Worm (Caenorhabditis elegans): ENCODE data around the gene madd-3.

madd-3 gene

ce11 chrX:14297209-14297608 is 750 bp upstream of the madd-3 start:
- TF ChIP-seq efl-1 (optimal IDR thresholded peaks at IDR 0.05) (peak; percentile 62 to 84), efl-1 (GFP tag; optimal IDR thresholded peaks at IDR 0.05 in 1 of 2) (peak; percentile 5 to 84), ets-5 (GFP tag; IDR thresholded peaks at IDR 0.05) (no peak), aly-2 (tag; optimal IDR thresholded peaks at IDR 0.05) (no peak), mep-1 (tag; optimal IDR thresholded peaks at IDR 0.05) (peak; percentile 77), pqm-1 (tag; optimal IDR thresholded peaks at IDR 0.05) (no peak), lin-15B (tag; optimal IDR thresholded peaks at IDR 0.05) (no peak), ztf-11 (tag; optimal IDR thresholded peaks at IDR 0.05) (peak in 1 of 2 experiments; percentile 59), snpc-4 (tag; optimal IDR thresholded peaks at IDR 0.05) (no peak), alr-1 (tag; optimal IDR thresholded peaks at IDR 0.05; ENCODE audit: borderline replicate concordance) (no peak), grh-1 (GFP tag; IDR thresholded peaks at IDR 0.05) (0 out of 2 replicates have a peak, but pooled peaks have one; percentile 28), snu-23 (GFP tag; optimal IDR thresholded peaks at IDR 0.05) (peak; percentile 87), ztf-4 (tag; optimal IDR thresholded peaks at IDR 0.05) (peak; percentile 27), F16B12.6 (tag; optimal IDR thresholded peaks at IDR 0.05) (peak; percentile 38), dsc-1 (tag; optimal IDR thresholded peaks at IDR 0.05) (peak; percentile 73), pax-3 (tag; optimal IDR thresholded peaks at IDR 0.05) (no peak), sup-37 (GFP tag; optimal IDR thresholded peaks at IDR 0.05) (no peak), nhr-237 (tag; optimal IDR thresholded peaks at IDR 0.05) (no peak), egl-27 (tag; optimal IDR thresholded peaks at IDR 0.05) (no peak), unc-86 (tag; optimal IDR thresholded peaks at IDR 0.05) (peak; percentile 49), elt-3 (tag; optimal IDR thresholded peaks at IDR 0.05) (no peak), nhr-71 (tag; optimal IDR thresholded peaks at IDR 0.05) (peak; percentile 88), fos-1 (tag; optimal IDR thresholded peaks at IDR 0.05) (peak; percentile 56), fkh-8 (tag; optimal IDR thresholded peaks at IDR 0.05) (peak; percentile 77), nhr-84 (tag; optimal IDR thresholded peaks at IDR 0.05) (no peak), nhr-28 (tag; optimal IDR thresholded peaks at IDR 0.05) (no peak), lsy-2 (tag; optimal IDR thresholded peaks at IDR 0.05) (peak; percentile 60 to 72), lin-14 (GFP tag; optimal IDR thresholded peaks at IDR 0.05) (peak; percentile 92), ceh-63 (GFP tag; optimal IDR thresholded peaks at IDR 0.05) (no peak), tlp-1 (tag; optimal IDR thresholded peaks at IDR 0.05) (no peak), swsn-7 (tag; optimal IDR thresholded peaks at IDR 0.05) (peak; percentile 75), unc-130 (tag; optimal IDR thresholded peaks at IDR 0.05) (no peak), Y116A8C.19 (tag; optimal IDR thresholded peaks at IDR 0.05; ENCODE audit: borderline replicate concordance) (no peak), nhr-12 (tag; optimal IDR thresholded peaks at IDR 0.05) (no peak), irx-1 (tag; optimal IDR thresholded peaks at IDR 0.05) (peak; percentile 53), efl-3 (GFP tag; optimal IDR thresholded peaks at IDR 0.05) (no peak), C34B4.2 (tag; optimal IDR thresholded peaks at IDR 0.05) (no peak), ces-1 (GFP tag; optimal IDR thresholded peaks at IDR 0.05) (no peak), aha-1 (tag; optimal IDR thresholded peaks at IDR 0.05) (no peak), sox-4 (tag; optimal IDR thresholded peaks at IDR 0.05) (no peak), rnt-1 (tag; optimal IDR thresholded peaks at IDR 0.05) (peak; percentile 79), nhr-90 (tag; optimal IDR thresholded peaks at IDR 0.05; ENCODE audit: poor library complexity) (peak; percentile 52), ceh-88 (GFP tag; IDR thresholded peaks at IDR 0.05) (no peak), C04F5.9 (tag; optimal IDR thresholded peaks at IDR 0.05) (peak; percentile 16), tbx-2 (tag; optimal IDR thresholded peaks at IDR 0.05) (peak; percentile 76), unc-98 (GFP tag; IDR thresholded peaks at IDR 0.05) (peak; percentile 13; the same call in 1 of the 2 replicates), elt-2 (tag; optimal IDR thresholded peaks at IDR 0.05) (no peak), mab-9 (GFP tag; IDR thresholded peaks at IDR 0.05) (no peak), nhr-20 (tag; optimal IDR thresholded peaks at IDR 0.05) (peak; percentile 77), lin-35 (GFP tag; optimal IDR thresholded peaks at IDR 0.05) (peak; percentile 53 to 76), lir-3 (tag; optimal IDR thresholded peaks at IDR 0.05; ENCODE audit: poor library complexity) (no peak), egl-13 (tag; optimal IDR thresholded peaks at IDR 0.05) (no peak), ceh-82 (tag; optimal IDR thresholded peaks at IDR 0.05) (peak; percentile 63 to 72 (median 65))
